Worm (Caenorhabditis elegans) whole organism, L4/young adult: ENCODE data around the gene K08D8.9.

Experiments
- dao-5 ChIP-seq: sonication (generic microtip); optimal IDR thresholded peaks from 2 replicates; lab custom pipeline; 2016; ENCODE audit warnings: missing genotype, missing genetic modification characterization, moderate library complexity, missing compliant biosample characterization
- him-1 ChIP-seq: sonication (generic microtip); optimal IDR thresholded peaks from 2 replicates; lab custom pipeline; 2016; ENCODE audit warnings: missing genotype, missing genetic modification reagents, missing genetic modification characterization, missing compliant biosample characterization

- no peak for TF ChIP-seq him-1
- no peak for TF ChIP-seq dao-5 (tag; lab: Kevin White, UChicago)
Observed at ce11 chrIV:12948470-12948869, 49.0 kb downstream of the K08D8.9 start, which contains the start of gene F55G11.10.
